Fruit fly (Drosophila melanogaster) whole organism, prepupa: ENCODE measurements around the gene Fer3HCH.
A peak's percentile ranks its signal among the peaks of the same experiment; 100 is the strongest.

Source experiments
- CG10631 ChIP-seq: fragments of 200-800 bp; sonication (Bioruptor generic); optimal IDR thresholded peaks from 2 replicates; lab custom pipeline; 2016; ENCODE audit warnings: missing biosample characterization, missing genetic modification characterization
- CG4318 ChIP-seq: fragments of 200-800 bp; sonication (Bioruptor generic); optimal IDR thresholded peaks from 3 replicates; lab custom pipeline; 2017; ENCODE audit warnings: missing biosample characterization, mild to moderate bottlenecking, missing genetic modification characterization
- CG6276 ChIP-seq: fragments of 200-800 bp; sonication (Bioruptor generic); optimal IDR thresholded peaks from 2 replicates; lab custom pipeline; 2017; ENCODE audit warnings: missing biosample characterization, mild to moderate bottlenecking, missing genetic modification characterization
- CG6854 ChIP-seq: fragments of 200-800 bp; sonication (Bioruptor generic); optimal IDR thresholded peaks from 2 replicates; lab custom pipeline; 2017; ENCODE audit warnings: missing biosample characterization, mild to moderate bottlenecking, missing genetic modification characterization
- CG7368 ChIP-seq: fragments of 200-800 bp; sonication (Bioruptor generic); optimal IDR thresholded peaks from 3 replicates; lab custom pipeline; 2016; ENCODE audit warnings: missing biosample characterization, missing genetic modification characterization
- CG8119 ChIP-seq: fragments of 200-800 bp; sonication (Bioruptor generic); IDR thresholded peaks from 3 replicates; pipeline ENCODE4 v1.3.6; 2022; ENCODE audit warnings: missing biosample characterization, missing genetic modification characterization
- CG8632 ChIP-seq: fragments of 200-800 bp; sonication (Bioruptor generic); optimal IDR thresholded peaks from 3 replicates; lab custom pipeline; 2016; ENCODE audit warnings: missing biosample characterization, missing genetic modification characterization
- Eip78C ChIP-seq: fragments of 200-800 bp; sonication (Bioruptor generic); peaks from one replicate; lab custom pipeline; 2016; ENCODE audit warnings: missing biosample characterization, missing genetic modification characterization
- Eip93F ChIP-seq: fragments of 200-800 bp; sonication (Bioruptor generic); optimal IDR thresholded peaks from 2 replicates; lab custom pipeline; 2016; ENCODE audit warnings: missing biosample characterization, mild to moderate bottlenecking, missing genetic modification characterization
- Ets96B ChIP-seq: fragments of 200-800 bp; optimal IDR thresholded peaks from 2 replicates; lab custom pipeline; 2019; ENCODE audit warnings: missing biosample characterization, mild to moderate bottlenecking, missing genetic modification characterization, moderate library complexity
- Gug ChIP-seq: fragments of 200-800 bp; sonication (Bioruptor generic); IDR thresholded peaks from 2 replicates; pipeline ENCODE4 v1.3.6; 2022; ENCODE audit warnings: missing biosample characterization, missing genetic modification characterization
- Hr4 ChIP-seq: fragments of 200-800 bp; sonication (Bioruptor generic); optimal IDR thresholded peaks from 3 replicates; lab custom pipeline; 2016; ENCODE audit warnings: missing biosample characterization, missing genetic modification characterization
- Smox ChIP-seq: fragments of 200-800 bp; sonication (Bioruptor generic); optimal IDR thresholded peaks from 3 replicates; lab custom pipeline; 2016; ENCODE audit warnings: missing biosample characterization, missing genetic modification characterization
- achi ChIP-seq: fragments of 200-800 bp; sonication (Bioruptor generic); optimal IDR thresholded peaks from 3 replicates; lab custom pipeline; 2016; ENCODE audit warnings: missing biosample characterization, missing genetic modification characterization
- eg ChIP-seq: fragments of 200-800 bp; sonication (Bioruptor generic); IDR thresholded peaks from 3 replicates; pipeline ENCODE4 v1.3.6; 2022; ENCODE audit warnings: missing biosample characterization, missing genetic modification characterization
- fkh ChIP-seq: fragments of 200-800 bp; sonication (Bioruptor generic); optimal IDR thresholded peaks from 3 replicates; lab custom pipeline; 2017; ENCODE audit warnings: missing biosample characterization, mild to moderate bottlenecking, missing genetic modification characterization, moderate library complexity
- lz ChIP-seq: fragments of 200-800 bp; sonication (Bioruptor generic); optimal IDR thresholded peaks from 3 replicates; lab custom pipeline; 2016; ENCODE audit warnings: missing biosample characterization, missing genetic modification characterization

Gene Fer3HCH

dm6 chrX:13088025-13088805, 19.8 kb downstream of the Fer3HCH start (continued):
- TF ChIP-seq Ets96B (tag; lab: Kevin White, UChicago), result no peak
- peak; percentile 1 for TF ChIP-seq CG10631
- TF ChIP-seq Eip93F, result no peak

- no peak for TF ChIP-seq CG4318 (GFP tag; lab: Kevin White, UChicago)
- TF ChIP-seq CG8119, result no peak
- peak; percentile 88 for TF ChIP-seq fkh (GFP tag; lab: Kevin White, UChicago)
- peak; percentile 30 for TF ChIP-seq CG6276 (GFP tag; lab: Kevin White, UChicago)
- TF ChIP-seq Hr4 (GFP tag; lab: Kevin White, UChicago), result peak; percentile 39
- no peak for TF ChIP-seq Gug (GFP tag; lab: Robert Waterston, UW)
- peak; percentile 45 for TF ChIP-seq CG6854
- TF ChIP-seq lz (GFP tag; lab: Kevin White, UChicago), result peak; percentile 29
- peak; percentile 18 for TF ChIP-seq CG8632 (GFP tag; lab: Kevin White, UChicago)
- peak; percentile 14 for TF ChIP-seq CG7368
- TF ChIP-seq Eip78C, result peak; percentile 26
- no peak for TF ChIP-seq achi (GFP tag; lab: Kevin White, UChicago)
- TF ChIP-seq Smox (GFP tag; lab: Kevin White, UChicago), result no peak
- peak; percentile 26; the same call in 1 of the 3 replicates for TF ChIP-seq eg (GFP tag; lab: Robert Waterston, UW)
Observed at dm6 chrX:13087333-13087828, 20.6 kb downstream of the Fer3HCH start.
